Fruit fly (Drosophila melanogaster) whole organism, prepupa: ENCODE measurements around the gene Adss.

Experiments
- Blimp-1 ChIP-seq: fragments of 200-800 bp; sonication (Bioruptor generic); optimal IDR thresholded peaks from 3 replicates; lab custom pipeline; 2017; ENCODE audit warnings: missing biosample characterization, missing genetic modification characterization, mild to moderate bottlenecking, moderate library complexity, missing genetic modification reagents
- CG10631 ChIP-seq: fragments of 200-800 bp; sonication (Bioruptor generic); optimal IDR thresholded peaks from 2 replicates; lab custom pipeline; 2016; ENCODE audit warnings: missing biosample characterization, missing genetic modification characterization
- CG10669 ChIP-seq: fragments of 200-800 bp; sonication (Bioruptor generic); optimal IDR thresholded peaks from 3 replicates; lab custom pipeline; 2018; ENCODE audit warnings: missing biosample characterization, mild to moderate bottlenecking, missing genetic modification characterization, moderate library complexity
- CG11294 ChIP-seq: fragments of 200-800 bp; sonication (Bioruptor generic); IDR thresholded peaks from 2 replicates; pipeline ENCODE4 v1.3.6; 2022; ENCODE audit warnings: missing biosample characterization, missing genetic modification characterization
- CG11762 ChIP-seq: fragments of 200-800 bp; sonication (Bioruptor generic); optimal IDR thresholded peaks from 3 replicates; lab custom pipeline; 2016; ENCODE audit warnings: missing biosample characterization, missing genetic modification characterization; ENCODE audit not compliant: insufficient read depth
- CG11902 ChIP-seq: fragments of 200-800 bp; sonication (Bioruptor generic); optimal IDR thresholded peaks from 3 replicates; lab custom pipeline; 2016; ENCODE audit warnings: missing biosample characterization, missing genetic modification characterization
- CG15336 ChIP-seq: fragments of 200-800 bp; sonication (Bioruptor generic); IDR thresholded peaks from 2 replicates; pipeline ENCODE4 v1.3.6; 2022; ENCODE audit warnings: missing biosample characterization, missing genetic modification characterization
- CG1621 ChIP-seq: fragments of 200-800 bp; sonication (Bioruptor generic); optimal IDR thresholded peaks from 3 replicates; lab custom pipeline; 2018; ENCODE audit warnings: missing biosample characterization, mild to moderate bottlenecking, missing genetic modification characterization
- CG16779 ChIP-seq: fragments of 200-800 bp; sonication (Bioruptor generic); optimal IDR thresholded peaks from 3 replicates; lab custom pipeline; 2017; ENCODE audit warnings: missing biosample characterization, mild to moderate bottlenecking, missing genetic modification characterization
- CG3032 ChIP-seq: fragments of 200-800 bp; optimal IDR thresholded peaks from 2 replicates; lab custom pipeline; 2019; ENCODE audit warnings: missing biosample characterization, mild to moderate bottlenecking, missing genetic modification characterization, moderate library complexity
- CG31627 ChIP-seq: fragments of 200-800 bp; sonication (Bioruptor generic); optimal IDR thresholded peaks from 3 replicates; lab custom pipeline; 2016; ENCODE audit warnings: missing biosample characterization, missing genetic modification characterization
- CG32006 ChIP-seq: fragments of 200-800 bp; sonication (Bioruptor generic); optimal IDR thresholded peaks from 3 replicates; lab custom pipeline; 2017; ENCODE audit warnings: missing biosample characterization, mild to moderate bottlenecking, missing genetic modification characterization
- CG3919 ChIP-seq: fragments of 200-800 bp; sonication (Bioruptor generic); optimal IDR thresholded peaks from 3 replicates; lab custom pipeline; 2016; ENCODE audit warnings: missing biosample characterization, missing genetic modification characterization
- CG6163 ChIP-seq: fragments of 200-800 bp; sonication (Bioruptor generic); IDR thresholded peaks from 3 replicates; pipeline ENCODE4 v1.3.6; 2022; ENCODE audit warnings: missing biosample characterization, missing genetic modification characterization
- CG6792 ChIP-seq: fragments of 200-800 bp; sonication (Bioruptor generic); optimal IDR thresholded peaks from 3 replicates; lab custom pipeline; 2016; ENCODE audit warnings: missing biosample characterization, missing genetic modification characterization
- CG7368 ChIP-seq: fragments of 200-800 bp; sonication (Bioruptor generic); optimal IDR thresholded peaks from 3 replicates; lab custom pipeline; 2016; ENCODE audit warnings: missing biosample characterization, missing genetic modification characterization
- CG8119 ChIP-seq: fragments of 200-800 bp; sonication (Bioruptor generic); IDR thresholded peaks from 3 replicates; pipeline ENCODE4 v1.3.6; 2022; ENCODE audit warnings: missing biosample characterization, missing genetic modification characterization
- CG8319 ChIP-seq: fragments of 200-800 bp; sonication (Bioruptor generic); optimal IDR thresholded peaks from 3 replicates; lab custom pipeline; 2016; ENCODE audit warnings: missing biosample characterization, missing genetic modification characterization
- CG8632 ChIP-seq: fragments of 200-800 bp; sonication (Bioruptor generic); optimal IDR thresholded peaks from 3 replicates; lab custom pipeline; 2016; ENCODE audit warnings: missing biosample characterization, missing genetic modification characterization
- CG9139 ChIP-seq: fragments of 200-800 bp; sonication (Bioruptor generic); optimal IDR thresholded peaks from 3 replicates; lab custom pipeline; 2017; ENCODE audit warnings: missing biosample characterization, mild to moderate bottlenecking, missing genetic modification characterization
- Eip75B ChIP-seq: fragments of 200-800 bp; sonication (Bioruptor generic); optimal IDR thresholded peaks from 3 replicates; lab custom pipeline; 2016; ENCODE audit warnings: missing biosample characterization, missing genetic modification characterization
- Eip78C ChIP-seq: fragments of 200-800 bp; sonication (Bioruptor generic); peaks from one replicate; lab custom pipeline; 2016; ENCODE audit warnings: missing biosample characterization, missing genetic modification characterization
- Ets96B ChIP-seq: fragments of 200-800 bp; optimal IDR thresholded peaks from 2 replicates; lab custom pipeline; 2019; ENCODE audit warnings: missing biosample characterization, mild to moderate bottlenecking, missing genetic modification characterization, moderate library complexity
- Gug ChIP-seq: fragments of 200-800 bp; sonication (Bioruptor generic); IDR thresholded peaks from 2 replicates; pipeline ENCODE4 v1.3.6; 2022; ENCODE audit warnings: missing biosample characterization, missing genetic modification characterization
- Hr38 ChIP-seq: sonication (Bioruptor generic); optimal IDR thresholded peaks from 2 replicates; lab custom pipeline; 2016; ENCODE audit warnings: missing biosample characterization, missing genetic modification characterization
- Hr39 ChIP-seq: fragments of 200-800 bp; sonication (Bioruptor generic); optimal IDR thresholded peaks from 2 replicates; lab custom pipeline; 2016; ENCODE audit warnings: missing biosample characterization, missing genetic modification characterization
- Hr4 ChIP-seq: fragments of 200-800 bp; sonication (Bioruptor generic); optimal IDR thresholded peaks from 3 replicates; lab custom pipeline; 2016; ENCODE audit warnings: missing biosample characterization, missing genetic modification characterization
- Lpt ChIP-seq: fragments of 200-800 bp; sonication (Bioruptor generic); optimal IDR thresholded peaks from 3 replicates; lab custom pipeline; 2016; ENCODE audit warnings: missing biosample characterization, missing genetic modification characterization
- Met ChIP-seq: fragments of 200-800 bp; sonication (Bioruptor generic); optimal IDR thresholded peaks from 3 replicates; lab custom pipeline; 2016; ENCODE audit warnings: missing biosample characterization, missing genetic modification characterization
- OdsH ChIP-seq: fragments of 200-800 bp; sonication (Bioruptor generic); optimal IDR thresholded peaks from 3 replicates; lab custom pipeline; 2016; ENCODE audit warnings: missing biosample characterization, missing genetic modification characterization
- Smox ChIP-seq: fragments of 200-800 bp; sonication (Bioruptor generic); optimal IDR thresholded peaks from 3 replicates; lab custom pipeline; 2016; ENCODE audit warnings: missing biosample characterization, missing genetic modification characterization
- Sox102F ChIP-seq: fragments of 200-800 bp; sonication (Bioruptor generic); optimal IDR thresholded peaks from 2 replicates; lab custom pipeline; 2016; ENCODE audit warnings: missing biosample characterization, mild to moderate bottlenecking, missing genetic modification characterization
- Sox14 ChIP-seq: fragments of 200-800 bp; sonication (Bioruptor generic); optimal IDR thresholded peaks from 3 replicates; lab custom pipeline; 2016; ENCODE audit warnings: missing biosample characterization, missing genetic modification characterization
- Sox15 ChIP-seq: fragments of 200-800 bp; sonication (Bioruptor generic); optimal IDR thresholded peaks from 3 replicates; lab custom pipeline; 2016; ENCODE audit warnings: missing biosample characterization, missing genetic modification characterization
- acj6 ChIP-seq: fragments of 200-800 bp; sonication (Bioruptor generic); optimal IDR thresholded peaks from 3 replicates; lab custom pipeline; 2016; ENCODE audit warnings: missing biosample characterization, missing genetic modification characterization
- cyc ChIP-seq: fragments of 200-800 bp; sonication (Bioruptor generic); optimal IDR thresholded peaks from 3 replicates; lab custom pipeline; 2016; ENCODE audit warnings: missing biosample characterization, missing genetic modification characterization
- dac ChIP-seq: fragments of 200-800 bp; sonication (Bioruptor generic); optimal IDR thresholded peaks from 2 replicates; lab custom pipeline; 2017; ENCODE audit warnings: missing biosample characterization, mild to moderate bottlenecking, missing genetic modification characterization
- dsx ChIP-seq: fragments of 200-800 bp; optimal IDR thresholded peaks from 3 replicates; lab custom pipeline; 2019; ENCODE audit warnings: missing biosample characterization, mild to moderate bottlenecking, missing genetic modification characterization, moderate library complexity; ENCODE audit not compliant: poor library complexity, severe bottlenecking
- eg ChIP-seq: fragments of 200-800 bp; sonication (Bioruptor generic); IDR thresholded peaks from 3 replicates; pipeline ENCODE4 v1.3.6; 2022; ENCODE audit warnings: missing biosample characterization, missing genetic modification characterization
- esn ChIP-seq: fragments of 200-800 bp; sonication (Bioruptor generic); optimal IDR thresholded peaks from 2 replicates; lab custom pipeline; 2016; ENCODE audit warnings: missing biosample characterization, mild to moderate bottlenecking, missing genetic modification characterization, moderate library complexity
- fd85E ChIP-seq: fragments of 200-800 bp; sonication (Bioruptor generic); optimal IDR thresholded peaks from 3 replicates; lab custom pipeline; 2016; ENCODE audit warnings: missing biosample characterization, missing genetic modification characterization
- lz ChIP-seq: fragments of 200-800 bp; sonication (Bioruptor generic); optimal IDR thresholded peaks from 3 replicates; lab custom pipeline; 2016; ENCODE audit warnings: missing biosample characterization, missing genetic modification characterization
- net ChIP-seq: fragments of 200-800 bp; sonication (Bioruptor generic); optimal IDR thresholded peaks from 3 replicates; lab custom pipeline; 2016; ENCODE audit warnings: missing biosample characterization, missing genetic modification characterization
- pdm3 ChIP-seq: fragments of 200-800 bp; sonication (Bioruptor generic); optimal IDR thresholded peaks from 3 replicates; lab custom pipeline; 2016; ENCODE audit warnings: missing biosample characterization, missing genetic modification characterization
- salr ChIP-seq, 2 experiments: fragments of 200-800 bp; sonication (Bioruptor generic); optimal IDR thresholded peaks; 3 replicates each; lab custom pipeline; 2016 to 2018; ENCODE audit warnings: missing biosample characterization in 2 of 2, missing genetic modification characterization in 2 of 2, mild to moderate bottlenecking in 1 of 2
- spab ChIP-seq: fragments of 200-800 bp; sonication (Bioruptor generic); optimal IDR thresholded peaks from 2 replicates; lab custom pipeline; 2017; ENCODE audit warnings: missing biosample characterization, mild to moderate bottlenecking, missing genetic modification characterization, missing genetic modification reagents
- topi ChIP-seq: fragments of 200-800 bp; sonication (Bioruptor generic); optimal IDR thresholded peaks from 3 replicates; lab custom pipeline; 2016; ENCODE audit warnings: missing biosample characterization, missing genetic modification characterization
- vri ChIP-seq: fragments of 200-800 bp; sonication (Bioruptor generic); optimal IDR thresholded peaks from 3 replicates; lab custom pipeline; 2016; ENCODE audit warnings: missing biosample characterization, mild to moderate bottlenecking, missing genetic modification characterization

Adss gene

dm6 chr3R:20788559-20788958 is 41.8 kb downstream of the Adss start (continued):
- no peak for TF ChIP-seq acj6
- no peak for TF ChIP-seq Eip78C (GFP tag; lab: Kevin White, UChicago)
- TF ChIP-seq esn (GFP tag; lab: Kevin White, UChicago): no peak
- TF ChIP-seq Gug (GFP tag; lab: Robert Waterston, UW): no peak

dm6 chr3R:20784436-20785368 is 45.7 kb downstream of the Adss start:
- TF ChIP-seq CG16779 (peak; percentile 60), Lpt (GFP tag; lab: Kevin White, UChicago) (peak; percentile 70), CG11762 (GFP tag; lab: Kevin White, UChicago) (no peak), CG3919 (GFP tag; lab: Kevin White, UChicago) (peak; percentile 39), cyc (no peak), CG3032 (peak; percentile 23), CG1621 (peak; percentile 5), CG6163 (GFP tag; lab: Robert Waterston, UW) (peak; percentile 76), CG6792 (GFP tag; lab: Kevin White, UChicago) (no peak), CG32006 (GFP tag; lab: Kevin White, UChicago) (peak; percentile 25), Gug (GFP tag; lab: Robert Waterston, UW) (peak; percentile 63), salr (GFP tag; optimal IDR thresholded peaks at IDR 0.05; lab: Kevin White, UChicago) (peak; percentile 40 to 56), dsx (GFP tag; lab: Kevin White, UChicago) (peak; percentile 67), CG11294 (GFP tag; lab: Robert Waterston, UW) (peak; percentile 59; the same call in 1 of the 2 replicates), Met (GFP tag; lab: Kevin White, UChicago) (peak; percentile 26), CG8632 (peak; percentile 19), pdm3 (GFP tag; lab: Kevin White, UChicago) (no peak), Hr39 (no peak), eg (GFP tag; lab: Robert Waterston, UW) (peak; percentile 75; the same call in 2 of the 3 replicates), CG15336 (GFP tag; lab: Robert Waterston, UW) (peak; percentile 73; the same call in 1 of the 2 replicates), CG9139 (GFP tag; lab: Kevin White, UChicago) (peak; percentile 62), topi (GFP tag; lab: Kevin White, UChicago) (no peak), spab (GFP tag; lab: Kevin White, UChicago) (no peak), CG10669 (GFP tag; lab: Kevin White, UChicago) (no peak), Eip75B (GFP tag; lab: Kevin White, UChicago) (no peak), vri (GFP tag; lab: Kevin White, UChicago) (peak; percentile 58), CG10631 (GFP tag; lab: Kevin White, UChicago) (no peak), CG8119 (GFP tag; lab: Robert Waterston, UW) (peak; percentile 58; the same call in 2 of the 3 replicates), esn (GFP tag; lab: Kevin White, UChicago) (no peak), CG31627 (GFP tag; lab: Kevin White, UChicago) (no peak), Smox (GFP tag; lab: Kevin White, UChicago) (no peak), dac (GFP tag; lab: Kevin White, UChicago) (no peak), CG8319 (GFP tag; lab: Kevin White, UChicago) (no peak), Hr38 (GFP tag; lab: Kevin White, UChicago) (no peak), lz (GFP tag; lab: Kevin White, UChicago) (no peak), acj6 (no peak), Blimp-1 (GFP tag; lab: Kevin White, UChicago) (peak; percentile 67), fd85E (GFP tag; lab: Kevin White, UChicago) (no peak), CG7368 (GFP tag; lab: Kevin White, UChicago) (peak; percentile 40), net (peak; percentile 27), Sox102F (GFP tag; lab: Kevin White, UChicago) (no peak), CG11902 (GFP tag; lab: Kevin White, UChicago) (no peak), Sox15 (GFP tag; lab: Kevin White, UChicago) (no peak), Sox14 (GFP tag; lab: Kevin White, UChicago) (no peak), Ets96B (tag; lab: Kevin White, UChicago) (no peak), Hr4 (GFP tag; lab: Kevin White, UChicago) (no peak), OdsH (GFP tag; lab: Kevin White, UChicago) (no peak)
